Fruit fly (Drosophila melanogaster): ENCODE measurements around the gene Nepl20.

dm6 chr3R:28842431-28842830 is 38.2 kb upstream of the Nepl20 start:
- no peak for TF ChIP-seq Myc (optimal IDR thresholded peaks at IDR 0.05)
- no peak for TF ChIP-seq insv (optimal IDR thresholded peaks at IDR 0.05)
- no peak for TF ChIP-seq psq (optimal IDR thresholded peaks at IDR 0.05)
- TF ChIP-seq h (optimal IDR thresholded peaks at IDR 0.05) = no peak
- TF ChIP-seq ttk (optimal IDR thresholded peaks at IDR 0.05) = no peak
